Fruit fly (Drosophila melanogaster) ovary, adult (tissue): ENCODE results near the gene CG15247.

Experiments used
- CG17801 ChIP-seq: fragments of 200-800 bp; optimal IDR thresholded peaks from 2 replicates; lab custom pipeline; 2019; ENCODE audit warnings: missing biosample characterization, mild to moderate bottlenecking, missing genetic modification characterization, moderate library complexity; ENCODE audit not compliant: partially characterized antibody

CG15247 gene

DNA sequence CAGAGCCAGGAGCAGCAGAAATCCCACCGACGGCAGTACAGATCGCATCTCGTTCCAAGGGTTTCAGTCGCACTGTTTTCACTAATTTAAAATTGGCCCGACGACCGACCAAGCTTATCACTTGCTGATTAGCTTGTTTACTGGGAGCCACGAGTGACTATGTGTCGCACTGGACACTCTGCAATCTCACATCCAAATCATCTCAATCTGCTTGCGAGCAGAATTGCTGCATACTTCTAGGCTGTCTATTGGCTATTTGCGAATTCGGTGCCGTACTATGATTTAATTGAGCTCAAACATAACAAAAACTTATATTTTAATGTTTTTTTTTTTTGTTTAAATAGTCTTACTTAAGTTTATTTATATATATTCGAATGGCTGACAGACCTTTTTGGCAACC lies 2.6 kb downstream of the CG15247 start, which contains the start of gene CG32695:
Gene CG32695, minus strand, starts transcription at position 141 of the 400 bp plus-strand sequence.
- TF ChIP-seq CG17801 (GFP tag; lab: Kevin White, UChicago) = no peak

DNA sequence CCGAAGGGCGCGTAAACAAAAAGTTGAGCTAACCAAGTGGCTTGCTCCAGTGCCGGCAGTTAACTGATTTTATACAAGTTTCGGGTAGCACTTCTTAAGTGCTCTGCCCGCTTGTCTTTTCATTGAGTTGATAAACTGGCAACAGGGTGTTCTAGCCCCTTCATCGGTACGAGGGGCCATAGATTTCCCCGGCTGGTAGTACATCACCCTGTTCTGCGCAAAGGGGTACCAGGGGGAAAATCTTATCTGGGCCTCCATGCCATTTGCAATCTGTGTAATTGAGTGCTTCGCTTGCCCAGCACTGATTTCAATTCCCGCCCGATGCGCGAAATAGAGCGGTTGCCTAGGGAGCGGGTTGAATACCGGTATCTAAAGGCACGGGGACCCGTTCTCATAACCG lies 4.8 kb downstream of the CG15247 start, which contains the start of gene CG45061:
Gene CG45061, minus strand, starts transcription at position 71 of the 400 bp plus-strand sequence.
- no peak for TF ChIP-seq CG17801 (GFP tag; lab: Kevin White, UChicago)

DNA sequence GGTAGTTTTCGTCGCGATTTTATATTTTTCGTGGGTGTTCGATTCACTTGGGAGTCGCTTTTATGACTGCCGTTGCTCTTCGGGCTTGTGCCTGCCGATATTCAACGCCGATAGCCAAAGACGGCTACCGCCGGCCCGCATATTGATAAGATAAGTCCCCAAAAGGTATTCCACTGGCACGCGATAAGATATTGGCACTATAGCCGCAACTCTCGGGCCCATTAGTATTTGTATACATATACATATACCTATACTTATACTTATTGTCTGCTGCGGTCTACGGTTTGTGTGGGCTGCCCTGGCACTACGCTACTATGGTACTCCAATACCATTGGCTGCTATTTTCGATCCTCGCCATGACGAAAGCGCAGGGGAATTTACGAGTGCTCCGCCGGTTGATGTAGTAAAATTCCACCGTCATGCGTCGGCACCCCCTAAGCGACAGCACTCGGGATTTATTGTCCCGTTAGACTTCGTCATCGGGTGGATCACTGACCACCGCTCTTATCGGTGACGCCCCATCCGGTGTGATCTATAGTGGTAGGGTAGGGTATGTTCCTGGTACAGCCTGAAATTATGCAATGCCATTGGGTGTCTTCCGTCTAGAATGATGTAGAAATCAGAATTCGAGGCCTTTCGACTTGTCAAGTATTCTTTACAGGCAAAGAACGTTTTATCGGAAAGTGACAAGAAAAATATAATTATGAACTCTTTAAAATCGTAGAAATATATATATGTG lies 7.8 kb downstream of the CG15247 start, which contains the start of gene CG45060:
Gene CG45060, minus strand, starts transcription at position 59 of the 739 bp plus-strand sequence.
- no peak for TF ChIP-seq CG17801 (GFP tag; lab: Kevin White, UChicago)

DNA sequence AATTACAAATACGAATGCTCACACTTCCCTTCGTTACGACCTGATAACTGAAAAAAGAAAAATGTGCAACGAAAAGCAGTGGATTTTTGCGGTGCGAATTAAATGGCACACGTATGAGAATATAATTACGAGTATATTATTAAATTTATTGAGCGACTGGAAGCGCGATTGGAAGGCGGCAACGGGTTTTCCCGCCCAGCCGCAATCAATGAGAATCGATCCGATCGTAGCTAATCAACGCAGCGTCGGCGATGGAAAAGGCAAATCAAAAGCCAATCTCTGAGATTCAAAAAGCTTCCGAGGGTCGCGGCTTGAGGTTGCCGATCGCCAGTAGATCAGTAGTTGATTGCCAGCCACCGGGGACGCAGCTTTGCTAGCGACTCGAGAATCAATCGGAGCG lies 11.6 kb downstream of the CG15247 start, which contains the start of gene Ser7:
Gene Ser7, plus strand, starts transcription at position 352 of the 400 bp plus-strand sequence.
- no peak for TF ChIP-seq CG17801 (GFP tag; lab: Kevin White, UChicago)

DNA sequence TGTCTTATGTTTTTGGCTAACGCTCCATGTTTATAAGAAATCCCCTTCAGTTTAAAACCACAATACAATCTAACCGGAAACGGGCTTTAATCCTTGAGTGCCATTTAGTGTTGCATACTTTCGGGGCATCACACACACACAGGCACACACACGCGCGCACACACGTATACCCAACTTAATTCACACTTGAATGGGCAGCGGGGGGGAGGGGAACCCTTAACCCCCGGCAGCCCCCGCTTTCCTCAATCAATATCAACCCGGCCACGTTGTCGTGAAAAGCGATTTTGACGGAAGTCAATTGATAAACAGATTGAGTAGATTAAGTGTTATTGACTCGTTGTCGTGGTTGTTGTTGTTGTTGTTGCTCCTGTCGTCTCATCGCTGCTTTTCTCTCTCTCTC lies 28.9 kb downstream of the CG15247 start:
- TF ChIP-seq CG17801 (GFP tag; lab: Kevin White, UChicago) = no peak

DNA sequence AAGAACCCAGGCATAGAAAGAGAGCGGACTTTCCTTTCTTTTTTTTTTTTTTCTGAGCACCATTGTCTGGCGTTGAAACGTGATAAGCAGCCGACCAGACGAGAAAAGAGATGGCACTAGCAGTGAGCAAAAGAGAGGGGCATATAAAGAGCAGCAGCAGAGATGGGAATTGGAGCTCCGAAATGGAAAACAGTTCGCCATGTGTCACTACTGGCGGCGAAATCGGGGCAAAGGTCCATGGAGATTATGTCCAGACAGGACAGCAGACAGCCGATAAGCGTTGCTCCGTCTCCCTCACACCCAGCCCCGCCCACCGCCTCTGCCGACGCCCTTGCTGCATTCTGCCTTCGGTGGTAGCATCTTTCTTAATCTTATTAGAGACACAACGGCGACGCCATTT lies 43.4 kb downstream of the CG15247 start:
- TF ChIP-seq CG17801 (GFP tag; lab: Kevin White, UChicago) = no peak

DNA sequence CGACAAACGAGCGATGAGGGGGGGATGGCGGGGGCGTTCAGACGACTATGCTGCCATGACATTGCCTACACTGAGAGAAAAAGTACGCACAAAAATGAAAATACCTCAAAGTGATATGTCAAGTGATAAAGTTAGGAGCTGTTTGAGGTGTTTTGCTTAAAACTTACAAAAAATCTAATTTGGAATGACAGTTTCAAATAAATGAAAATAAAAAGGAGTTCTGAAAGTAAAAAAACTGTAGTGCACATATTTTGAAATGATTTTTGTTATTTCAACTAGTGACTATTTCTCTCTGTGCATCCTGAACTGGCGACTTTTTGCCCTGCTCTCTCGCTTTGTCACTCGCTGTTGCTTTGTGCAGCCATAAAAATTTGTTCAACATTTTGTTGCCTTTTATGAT lies 46.6 kb downstream of the CG15247 start:
- no peak for TF ChIP-seq CG17801 (GFP tag; lab: Kevin White, UChicago)
